Fruit fly (Drosophila melanogaster) whole organism, wandering third instar larva: ENCODE results near the gene 4E-T.

ENCODE experiments used
- CG9705 ChIP-seq: fragments of 200-800 bp; sonication (Bioruptor generic); optimal IDR thresholded peaks from 2 replicates; lab custom pipeline; 2018; ENCODE audit warnings: missing biosample characterization, mild to moderate bottlenecking, missing genetic modification characterization
- HLH106 ChIP-seq: fragments of 200-800 bp; optimal IDR thresholded peaks from 3 replicates; lab custom pipeline; 2019; ENCODE audit warnings: missing biosample characterization, mild to moderate bottlenecking, missing genetic modification characterization, moderate library complexity

- TF ChIP-seq HLH106 (tag; lab: Kevin White, UChicago) (no peak), CG9705 (no peak)
Observed at dm6 chr4:982791-983407, 24.7 kb upstream of the 4E-T start.
